Worm (Caenorhabditis elegans): ENCODE data around the gene jhdm-1.
A peak's percentile ranks its signal among the peaks of the same experiment; 100 is the strongest.

jhdm-1 gene

ce11 chrIII:6454183-6454582, at the start of gene jhdm-1:
jhdm-1 (plus strand) TSS chrIII:6454483.
- no peak for TF ChIP-seq drap-1 (GFP tag; optimal IDR thresholded peaks at IDR 0.05)
- TF ChIP-seq nhr-76 (tag; optimal IDR thresholded peaks at IDR 0.05): no peak
- no peak for TF ChIP-seq mls-2 (tag; optimal IDR thresholded peaks at IDR 0.05)
- no peak for TF ChIP-seq blmp-1 (tag; optimal IDR thresholded peaks at IDR 0.05)
- TF ChIP-seq snpc-4 (tag; optimal IDR thresholded peaks at IDR 0.05): no peak
- no peak for TF ChIP-seq sptf-1 (tag; optimal IDR thresholded peaks at IDR 0.05)
- TF ChIP-seq nhr-28 (tag; optimal IDR thresholded peaks at IDR 0.05): no peak
- no peak for TF ChIP-seq nhr-12 (tag; optimal IDR thresholded peaks at IDR 0.05)
- no peak for TF ChIP-seq unc-39 (tag; optimal IDR thresholded peaks at IDR 0.05)
- no peak for TF ChIP-seq lin-32 (GFP tag; optimal IDR thresholded peaks at IDR 0.05)
- TF ChIP-seq lin-13 (tag; optimal IDR thresholded peaks at IDR 0.05): no peak

ce11 chrIII:6405121-6405520, 49.2 kb upstream of the jhdm-1 start:
- TF ChIP-seq hlh-1 (tag; optimal IDR thresholded peaks at IDR 0.05) (peak; percentile 94), unc-120 (tag; optimal IDR thresholded peaks at IDR 0.05; ENCODE audit: poor library complexity, severe bottlenecking) (peak; percentile 66), tbx-8 (GFP tag; optimal IDR thresholded peaks at IDR 0.05) (no peak), nhr-76 (tag; optimal IDR thresholded peaks at IDR 0.05) (no peak), nhr-2 (tag; optimal IDR thresholded peaks at IDR 0.05) (no peak), ceh-39 (tag; optimal IDR thresholded peaks at IDR 0.05) (no peak), unc-62 (GFP tag; optimal IDR thresholded peaks at IDR 0.05) (peak; percentile 88), ces-1 (GFP tag; optimal IDR thresholded peaks at IDR 0.05) (no peak), M03D4.4 (tag; optimal IDR thresholded peaks at IDR 0.05) (no peak), mab-5 (tag; optimal IDR thresholded peaks at IDR 0.05) (peak; percentile 30), nhr-28 (tag; optimal IDR thresholded peaks at IDR 0.05) (no peak), lin-32 (GFP tag; optimal IDR thresholded peaks at IDR 0.05) (no peak), elt-1 (tag; optimal IDR thresholded peaks at IDR 0.05; ENCODE audit: borderline replicate concordance, insufficient read depth) (no peak)

ce11 chrIII:6406829-6407228, 47.5 kb upstream of the jhdm-1 start, which contains the start of gene let-756:
let-756 (plus strand) TSS chrIII:6407129.
- TF ChIP-seq sptf-1 (tag; optimal IDR thresholded peaks at IDR 0.05): no peak
- no peak for TF ChIP-seq cnd-1 (tag; optimal IDR thresholded peaks at IDR 0.05)
- no peak for TF ChIP-seq snpc-4 (tag; optimal IDR thresholded peaks at IDR 0.05)
- TF ChIP-seq ztf-11 (tag; optimal IDR thresholded peaks at IDR 0.05): no peak
- no peak for TF ChIP-seq drap-1 (GFP tag; optimal IDR thresholded peaks at IDR 0.05)
- no peak for TF ChIP-seq tbx-8 (GFP tag; optimal IDR thresholded peaks at IDR 0.05)

ce11 chrIII:6411430-6411829, 42.9 kb upstream of the jhdm-1 start:
- TF ChIP-seq sem-2 (GFP tag; optimal IDR thresholded peaks at IDR 0.05) (no peak), ceh-39 (tag; optimal IDR thresholded peaks at IDR 0.05) (no peak), unc-39 (tag; optimal IDR thresholded peaks at IDR 0.05) (no peak), bed-3 (GFP tag; optimal IDR thresholded peaks at IDR 0.05) (no peak), zip-8 (tag; optimal IDR thresholded peaks at IDR 0.05) (no peak), elt-3 (tag; optimal IDR thresholded peaks at IDR 0.05) (no peak), ceh-43 (GFP tag; optimal IDR thresholded peaks at IDR 0.05) (no peak), M03D4.4 (tag; optimal IDR thresholded peaks at IDR 0.05) (no peak), ztf-11 (tag; optimal IDR thresholded peaks at IDR 0.05) (no peak), nhr-76 (tag; optimal IDR thresholded peaks at IDR 0.05) (no peak), mep-1 (tag; optimal IDR thresholded peaks at IDR 0.05) (no peak), ces-1 (GFP tag; optimal IDR thresholded peaks at IDR 0.05) (no peak), nhr-237 (tag; optimal IDR thresholded peaks at IDR 0.05) (no peak), nhr-12 (tag; optimal IDR thresholded peaks at IDR 0.05) (no peak), unc-120 (tag; optimal IDR thresholded peaks at IDR 0.05; ENCODE audit: poor library complexity, severe bottlenecking) (no peak), flh-1 (GFP tag; optimal IDR thresholded peaks at IDR 0.05) (no peak)

ce11 chrIII:6411914-6412313, 42.4 kb upstream of the jhdm-1 start, which contains the start of gene C05D11.5:
C05D11.5 (minus strand) TSS chrIII:6412014.
- TF ChIP-seq ztf-11 (tag; optimal IDR thresholded peaks at IDR 0.05) (no peak), unc-39 (tag; optimal IDR thresholded peaks at IDR 0.05) (no peak), nhr-12 (tag; optimal IDR thresholded peaks at IDR 0.05) (no peak)

Data from whole organism, mixed stage, embryonic.